Worm (Caenorhabditis elegans) whole organism, young adult: ENCODE results near the gene ugt-2.

Experiments used
- B0261.1 ChIP-seq: sonication (generic microtip); optimal IDR thresholded peaks from 2 replicates; lab custom pipeline; 2016; ENCODE audit warnings: mild to moderate bottlenecking, missing genetic modification characterization, moderate library complexity, missing compliant biosample characterization
- D2030.7 ChIP-seq: fragments of 200-800 bp; sonication (Bioruptor generic); IDR thresholded peaks from 2 replicates; pipeline ENCODE4 v1.3.6; 2022; ENCODE audit warnings: missing genetic modification reagents, missing genetic modification characterization, missing compliant biosample characterization
- F10E7.11 ChIP-seq: sonication (generic microtip); optimal IDR thresholded peaks from 2 replicates; lab custom pipeline; 2017; ENCODE audit warnings: mild to moderate bottlenecking, missing genetic modification characterization, moderate library complexity, missing compliant biosample characterization
- F22D6.2 ChIP-seq: sonication (generic microtip); optimal IDR thresholded peaks from 2 replicates; lab custom pipeline; 2016; ENCODE audit warnings: mild to moderate bottlenecking, missing genetic modification characterization, missing compliant biosample characterization
- K11D2.4 ChIP-seq: fragments of 200-800 bp; sonication (Bioruptor generic); IDR thresholded peaks from 2 replicates; pipeline ENCODE4 v1.3.6; 2022; ENCODE audit warnings: missing genetic modification reagents, missing genetic modification characterization, missing compliant biosample characterization
- K12H6.12 ChIP-seq: fragments of 200-800 bp; sonication (Bioruptor generic); optimal IDR thresholded peaks from 2 replicates; lab custom pipeline; 2018; ENCODE audit warnings: mild to moderate bottlenecking, missing genetic modification characterization, missing compliant biosample characterization
- Y53F4B.3 ChIP-seq: fragments of 200-800 bp; sonication (Bioruptor generic); IDR thresholded peaks from 2 replicates; pipeline ENCODE4 v1.3.6; 2022; ENCODE audit warnings: missing genetic modification reagents, missing genetic modification characterization, missing compliant biosample characterization
- Y53G8AR.9 ChIP-seq: fragments of 200-800 bp; sonication (Bioruptor generic); conservative IDR thresholded peaks from 2 replicates; pipeline ENCODE4 v1.3.6; 2022; ENCODE audit warnings: missing genetic modification reagents, missing genetic modification characterization, missing compliant biosample characterization
- aptf-2 ChIP-seq: fragments of 200-800 bp; sonication (Bioruptor generic); conservative IDR thresholded peaks from 2 replicates; pipeline ENCODE4 v1.3.6; 2022; ENCODE audit warnings: missing genetic modification reagents, missing genetic modification characterization, missing compliant biosample characterization
- athp-1 ChIP-seq: sonication (generic microtip); optimal IDR thresholded peaks from 2 replicates; lab custom pipeline; 2017; ENCODE audit warnings: mild to moderate bottlenecking, missing genetic modification characterization, missing compliant biosample characterization
- attf-3 ChIP-seq: fragments of 200-800 bp; sonication (Bioruptor generic); conservative IDR thresholded peaks from 2 replicates; pipeline ENCODE4 v1.3.6; 2022; ENCODE audit warnings: missing genetic modification reagents, missing genetic modification characterization, missing compliant biosample characterization
- bed-1 ChIP-seq: fragments of 200-800 bp; sonication (Bioruptor generic); IDR thresholded peaks from 2 replicates; pipeline ENCODE4 v1.3.6; 2022; ENCODE audit warnings: missing genetic modification reagents, missing genetic modification characterization, missing compliant biosample characterization
- ccch-3 ChIP-seq: fragments of 200-800 bp; sonication (Bioruptor generic); optimal IDR thresholded peaks from 2 replicates; lab custom pipeline; 2018; ENCODE audit warnings: mild to moderate bottlenecking, missing genetic modification characterization, missing compliant biosample characterization
- cebp-1 ChIP-seq, 2 experiments: fragments of 200-800 bp in 1 of 2; sonication (Bioruptor generic) in 1 of 2; sonication (generic microtip) in 1 of 2; IDR thresholded peaks in 1 of 2; optimal IDR thresholded peaks in 1 of 2; 2 replicates each; pipeline versions ENCODE4 v1.3.6 to Lab custom; 2017 to 2022; ENCODE audit warnings: missing compliant biosample characterization in 2 of 2, missing genetic modification characterization in 2 of 2, mild to moderate bottlenecking in 1 of 2, missing genetic modification reagents in 1 of 2, moderate library complexity in 1 of 2
- cebp-2 ChIP-seq: fragments of 200-800 bp; sonication (Bioruptor generic); IDR thresholded peaks from 2 replicates; pipeline ENCODE4 v1.3.6; 2022; ENCODE audit warnings: missing genetic modification characterization, missing compliant biosample characterization
- ceh-100 ChIP-seq: fragments of 200-800 bp; sonication (Bioruptor generic); IDR thresholded peaks from 2 replicates; pipeline ENCODE4 v1.3.6; 2022; ENCODE audit warnings: missing genetic modification reagents, missing genetic modification characterization, missing compliant biosample characterization
- ceh-27 ChIP-seq: fragments of 200-800 bp; sonication (Bioruptor generic); optimal IDR thresholded peaks from 2 replicates; lab custom pipeline; 2018; ENCODE audit warnings: mild to moderate bottlenecking, missing genetic modification characterization, moderate library complexity, missing compliant biosample characterization
- ceh-91 ChIP-seq: fragments of 200-800 bp; sonication (Bioruptor generic); IDR thresholded peaks from 2 replicates; pipeline ENCODE4 v1.3.6; 2022; ENCODE audit warnings: missing genetic modification reagents, missing genetic modification characterization, missing compliant biosample characterization
- dox-1 ChIP-seq: fragments of 200-800 bp; sonication (Bioruptor generic); IDR thresholded peaks from 2 replicates; pipeline ENCODE4 v1.3.6; 2022; ENCODE audit warnings: missing genetic modification reagents, missing genetic modification characterization, missing compliant biosample characterization
- dpl-1 ChIP-seq: fragments of 150-350 bp; optimal IDR thresholded peaks from 2 replicates; lab custom pipeline; 2014; ENCODE audit warnings: missing biosample characterization, missing genetic modification reagents, missing genetic modification characterization
- efl-1 ChIP-seq: fragments of 150-350 bp; optimal IDR thresholded peaks from 2 replicates; lab custom pipeline; 2014; ENCODE audit warnings: missing biosample characterization, missing genetic modification reagents, missing genetic modification characterization
- ekl-4 ChIP-seq: fragments of 200-800 bp; sonication (Bioruptor generic); IDR thresholded peaks from 2 replicates; pipeline ENCODE4 v1.3.6; 2022; ENCODE audit warnings: missing genetic modification reagents, missing genetic modification characterization, missing compliant biosample characterization
- him-1 ChIP-seq: sonication (generic microtip); optimal IDR thresholded peaks from 2 replicates; lab custom pipeline; 2016; ENCODE audit warnings: missing genotype, missing genetic modification reagents, missing genetic modification characterization, missing compliant biosample characterization
- hrde-1 ChIP-seq: sonication (generic microtip); optimal IDR thresholded peaks from 2 replicates; lab custom pipeline; 2016; ENCODE audit warnings: missing genetic modification characterization, mild to moderate bottlenecking, missing compliant biosample characterization, moderate library complexity, missing genotype, missing genetic modification reagents, borderline replicate concordance
- hsf-1 ChIP-seq: fragments of 200-800 bp; sonication (Bioruptor generic); IDR thresholded peaks from 2 replicates; pipeline ENCODE4 v1.3.6; 2022; ENCODE audit warnings: missing genetic modification reagents, missing genetic modification characterization, missing compliant biosample characterization
- let-526 ChIP-seq: fragments of 200-800 bp; sonication (Bioruptor generic); IDR thresholded peaks from 2 replicates; pipeline ENCODE4 v1.3.6; 2022; ENCODE audit warnings: missing genetic modification reagents, missing genetic modification characterization, missing compliant biosample characterization
- lin-35 ChIP-seq, 3 experiments: fragments of 150-350 bp in 2 of 3; sonication (generic microtip) in 1 of 3; optimal IDR thresholded peaks; 2 replicates each; lab custom pipeline; 2014 to 2018; ENCODE audit warnings: missing biosample characterization in 3 of 3, missing genetic modification characterization in 3 of 3, missing genetic modification reagents in 3 of 3
- lin-40 ChIP-seq: sonication (generic microtip); optimal IDR thresholded peaks from 2 replicates; lab custom pipeline; 2016; ENCODE audit warnings: missing genetic modification characterization, mild to moderate bottlenecking, missing compliant biosample characterization, missing genotype, missing genetic modification reagents
- lin-54 ChIP-seq: fragments of 200-800 bp; sonication (Bioruptor generic); optimal IDR thresholded peaks from 2 replicates; lab custom pipeline; 2018; ENCODE audit warnings: mild to moderate bottlenecking, missing genetic modification characterization, missing compliant biosample characterization
- lsl-1 ChIP-seq: fragments of 200-800 bp; sonication (Bioruptor generic); optimal IDR thresholded peaks from 2 replicates; lab custom pipeline; 2018; ENCODE audit warnings: mild to moderate bottlenecking, missing genetic modification characterization, moderate library complexity, missing compliant biosample characterization
- madf-10 ChIP-seq: sonication (generic microtip); optimal IDR thresholded peaks from 2 replicates; lab custom pipeline; 2016; ENCODE audit warnings: mild to moderate bottlenecking, missing genetic modification characterization, missing compliant biosample characterization
- madf-3 ChIP-seq: fragments of 200-800 bp; sonication (Bioruptor generic); IDR thresholded peaks from 2 replicates; pipeline ENCODE4 v1.3.6; 2022; ENCODE audit warnings: missing genetic modification reagents, missing genetic modification characterization, missing compliant biosample characterization
- madf-6 ChIP-seq: fragments of 200-800 bp; sonication (Bioruptor generic); IDR thresholded peaks from 2 replicates; pipeline ENCODE4 v1.3.6; 2022; ENCODE audit warnings: missing genetic modification reagents, missing genetic modification characterization, missing compliant biosample characterization
- mcd-1 ChIP-seq: fragments of 200-800 bp; sonication (Bioruptor generic); IDR thresholded peaks from 2 replicates; pipeline ENCODE4 v1.3.6; 2022; ENCODE audit warnings: missing genetic modification reagents, missing genetic modification characterization, missing compliant biosample characterization
- nhr-179 ChIP-seq: sonication (generic microtip); optimal IDR thresholded peaks from 2 replicates; lab custom pipeline; 2016; ENCODE audit warnings: mild to moderate bottlenecking, missing genetic modification characterization, missing compliant biosample characterization
- pha-4 ChIP-seq: fragments of 150-350 bp; sonication (generic microtip); optimal IDR thresholded peaks from 2 replicates; lab custom pipeline; 2014; ENCODE audit warnings: missing biosample characterization, missing genetic modification reagents, missing genetic modification characterization
- rec-8 ChIP-seq, 2 experiments: sonication (generic microtip); optimal IDR thresholded peaks; 2 replicates each; lab custom pipeline; 2016; ENCODE audit warnings: mild to moderate bottlenecking in 2 of 2, missing genetic modification characterization in 2 of 2, missing genetic modification reagents in 2 of 2, missing genotype in 2 of 2, missing biosample characterization in 1 of 2, missing compliant biosample characterization in 1 of 2, moderate library complexity in 1 of 2
- snpc-1.3 ChIP-seq: sonication (generic microtip); optimal IDR thresholded peaks from 2 replicates; lab custom pipeline; 2017; ENCODE audit warnings: missing genetic modification characterization, mild to moderate bottlenecking, missing compliant biosample characterization, antibody characterized with exemption, moderate library complexity, missing genotype, missing genetic modification reagents; ENCODE audit not compliant: insufficient read depth
- snpc-3.4 ChIP-seq: sonication (generic microtip); optimal IDR thresholded peaks from 2 replicates; lab custom pipeline; 2017; ENCODE audit warnings: missing genetic modification characterization, mild to moderate bottlenecking, missing compliant biosample characterization, antibody characterized with exemption, moderate library complexity, missing genotype, missing genetic modification reagents
- snpc-4 ChIP-seq, 5 experiments: fragments of 150-350 bp in 1 of 5; sonication (generic microtip) in 4 of 5; optimal IDR thresholded peaks; 2 replicates each; lab custom pipeline; 2014 to 2018; ENCODE audit warnings: missing genetic modification characterization in 5 of 5, missing biosample characterization in 3 of 5, antibody characterized with exemption in 2 of 5, mild to moderate bottlenecking in 2 of 5, missing compliant biosample characterization in 2 of 5, missing genotype in 2 of 5, moderate library complexity in 2 of 5, missing genetic modification reagents in 1 of 5
- tbp1 ChIP-seq: fragments of 200-800 bp; sonication (Bioruptor generic); optimal IDR thresholded peaks from 2 replicates; lab custom pipeline; 2018; ENCODE audit warnings: mild to moderate bottlenecking, missing genetic modification characterization, missing compliant biosample characterization
- unc-130 ChIP-seq: sonication (generic microtip); optimal IDR thresholded peaks from 2 replicates; lab custom pipeline; 2016; ENCODE audit warnings: missing genetic modification reagents, missing genetic modification characterization, missing compliant biosample characterization
- ztf-18 ChIP-seq: sonication (generic microtip); optimal IDR thresholded peaks from 2 replicates; lab custom pipeline; 2016; ENCODE audit warnings: missing genotype, mild to moderate bottlenecking, missing genetic modification characterization, missing compliant biosample characterization
- ztf-28 ChIP-seq: fragments of 200-800 bp; sonication (Bioruptor generic); IDR thresholded peaks from 2 replicates; pipeline ENCODE4 v1.3.6; 2022; ENCODE audit warnings: missing genetic modification reagents, missing genetic modification characterization, missing compliant biosample characterization
- ztf-6 ChIP-seq: fragments of 200-800 bp; sonication (Bioruptor generic); IDR thresholded peaks from 2 replicates; pipeline ENCODE4 v1.3.6; 2022; ENCODE audit warnings: missing genetic modification reagents, missing genetic modification characterization, missing compliant biosample characterization

The ugt-2 gene

ce11 chrV:10355773-10356335 is 42.7 kb upstream of the ugt-2 start, which contains the start of gene sluh-7:
Gene sluh-7 (minus strand): TSS chrV:10355823.
- TF ChIP-seq aptf-2 (GFP tag; lab: Robert Waterston, UW) = peak; percentile 29; the same call in 1 of the 2 replicates
- 0 out of 2 replicates have a peak, but pooled peaks have one; percentile 39 for TF ChIP-seq K11D2.4 (GFP tag; lab: Robert Waterston, UW)
- peak; percentile 73 for TF ChIP-seq lin-40 (tag; lab: Kevin White, UChicago)
- TF ChIP-seq ceh-91 (GFP tag; lab: Robert Waterston, UW) = 0 out of 2 replicates have a peak, but pooled peaks have one; percentile 11
- no peak for TF ChIP-seq F10E7.11 (tag; lab: Kevin White, UChicago)
- TF ChIP-seq madf-10 (tag; lab: Kevin White, UChicago) = peak; percentile 47
- TF ChIP-seq him-1 = peak; percentile 35
- no peak for TF ChIP-seq cebp-2 (GFP tag; lab: Robert Waterston, UW)
- TF ChIP-seq dox-1 (GFP tag; lab: Robert Waterston, UW) = 0 out of 2 replicates have a peak, but pooled peaks have one; percentile 46
- TF ChIP-seq ceh-27 (GFP tag; lab: Kevin White, UChicago) = peak; percentile 89
- TF ChIP-seq B0261.1 = no peak
- TF ChIP-seq snpc-4 (GFP tag; optimal IDR thresholded peaks at IDR 0.05; lab: Kevin White, UChicago) = no peak
- TF ChIP-seq snpc-4 (tag; optimal IDR thresholded peaks at IDR 0.05; lab: Kevin White, UChicago) = peak in 3 of 4 experiments; percentile 24 to 61 (median 56)
- TF ChIP-seq D2030.7 (GFP tag; lab: Robert Waterston, UW) = peak; percentile 15; the same call in 1 of the 2 replicates
- TF ChIP-seq Y53G8AR.9 (GFP tag; lab: Robert Waterston, UW) = no peak
- TF ChIP-seq ceh-100 = 0 out of 2 replicates have a peak, but pooled peaks have one; percentile 28
- peak; percentile 69 for TF ChIP-seq mcd-1 (GFP tag; lab: Robert Waterston, UW)
- no peak for TF ChIP-seq let-526 (GFP tag; lab: Robert Waterston, UW)
- TF ChIP-seq ztf-28 = peak; percentile 65; the same call in 1 of the 2 replicates
- peak; percentile 88 for TF ChIP-seq lin-54 (GFP tag; lab: Kevin White, UChicago)
- TF ChIP-seq ekl-4 = peak; percentile 34; the same call in 1 of the 2 replicates
- TF ChIP-seq tbp1 (GFP tag; lab: Kevin White, UChicago) = peak; percentile 26
- TF ChIP-seq bed-1 = no peak
- peak; percentile 52 for TF ChIP-seq snpc-3.4 (tag; lab: Kevin White, UChicago)
- TF ChIP-seq pha-4 = peak; percentile 47
- TF ChIP-seq F22D6.2 (tag; lab: Kevin White, UChicago) = peak; percentile 59
- TF ChIP-seq madf-6 (GFP tag; lab: Robert Waterston, UW) = peak; percentile 60; the same call in 1 of the 2 replicates
- TF ChIP-seq lsl-1 (GFP tag; lab: Kevin White, UChicago) = peak; percentile 25
- TF ChIP-seq snpc-1.3 = peak; percentile 25
- no peak for TF ChIP-seq attf-3 (GFP tag; lab: Robert Waterston, UW)
- no peak for TF ChIP-seq Y53F4B.3 (GFP tag; lab: Robert Waterston, UW)
- TF ChIP-seq lin-35 (GFP tag; optimal IDR thresholded peaks at IDR 0.05; lab: Kevin White, UChicago) = peak in 1 of 3 experiments; percentile 83
- TF ChIP-seq ztf-18 (tag; lab: Kevin White, UChicago) = peak; percentile 15
- peak; percentile 19 for TF ChIP-seq athp-1 (tag; lab: Kevin White, UChicago)
- TF ChIP-seq cebp-1 (GFP tag; IDR thresholded peaks at IDR 0.05; lab: Robert Waterston, UW) = no peak
- peak; percentile 63 for TF ChIP-seq cebp-1 (tag; optimal IDR thresholded peaks at IDR 0.05; lab: Kevin White, UChicago)
- TF ChIP-seq hrde-1 = no peak
- TF ChIP-seq dpl-1 (GFP tag; lab: Kevin White, UChicago) = peak; percentile 66
- TF ChIP-seq nhr-179 (tag; lab: Kevin White, UChicago) = no peak
- TF ChIP-seq madf-3 = peak; percentile 86
- peak; percentile 62 for TF ChIP-seq efl-1
- peak; percentile 40 for TF ChIP-seq ccch-3 (GFP tag; lab: Kevin White, UChicago)
- peak; percentile 86 for TF ChIP-seq unc-130 (GFP tag; lab: Kevin White, UChicago)
- no peak for TF ChIP-seq ztf-6 (GFP tag; lab: Robert Waterston, UW)
- TF ChIP-seq rec-8 (tag; optimal IDR thresholded peaks at IDR 0.05; lab: Kevin White, UChicago) = peak in 1 of 2 experiments; percentile 37
- TF ChIP-seq K12H6.12 (tag; lab: Kevin White, UChicago) = peak; percentile 35
- no peak for TF ChIP-seq hsf-1 (GFP tag; lab: Robert Waterston, UW)
